Worm (Caenorhabditis elegans) whole organism, young adult: Measurements from ENCODE around the gene rsr-2.

ENCODE experiments used
- B0336.3 ChIP-seq: fragments of 200-800 bp; sonication (Bioruptor generic); IDR thresholded peaks from 2 replicates; pipeline ENCODE4 v1.3.6; 2022; ENCODE audit warnings: missing genetic modification characterization, missing compliant biosample characterization
- F10E7.11 ChIP-seq: sonication (generic microtip); optimal IDR thresholded peaks from 2 replicates; lab custom pipeline; 2017; ENCODE audit warnings: mild to moderate bottlenecking, missing genetic modification characterization, moderate library complexity, missing compliant biosample characterization
- F39B2.1 ChIP-seq: fragments of 200-800 bp; sonication (Bioruptor generic); IDR thresholded peaks from 2 replicates; pipeline ENCODE4 v1.3.6; 2022; ENCODE audit warnings: missing genetic modification reagents, missing genetic modification characterization, missing compliant biosample characterization
- F52B5.7 ChIP-seq: sonication (generic microtip); optimal IDR thresholded peaks from 2 replicates; lab custom pipeline; 2016; ENCODE audit warnings: mild to moderate bottlenecking, missing genetic modification characterization, missing compliant biosample characterization
- F57A8.1 ChIP-seq: fragments of 200-800 bp; sonication (Bioruptor generic); optimal IDR thresholded peaks from 2 replicates; lab custom pipeline; 2018; ENCODE audit warnings: mild to moderate bottlenecking, missing genetic modification characterization, moderate library complexity, missing compliant biosample characterization
- K12H6.12 ChIP-seq: fragments of 200-800 bp; sonication (Bioruptor generic); optimal IDR thresholded peaks from 2 replicates; lab custom pipeline; 2018; ENCODE audit warnings: mild to moderate bottlenecking, missing genetic modification characterization, missing compliant biosample characterization
- T26A5.8 ChIP-seq: sonication (generic microtip); optimal IDR thresholded peaks from 2 replicates; lab custom pipeline; 2016; ENCODE audit warnings: missing genetic modification characterization, missing compliant biosample characterization
- Y53F4B.3 ChIP-seq: fragments of 200-800 bp; sonication (Bioruptor generic); IDR thresholded peaks from 2 replicates; pipeline ENCODE4 v1.3.6; 2022; ENCODE audit warnings: missing genetic modification reagents, missing genetic modification characterization, missing compliant biosample characterization
- Y53G8AR.9 ChIP-seq: fragments of 200-800 bp; sonication (Bioruptor generic); conservative IDR thresholded peaks from 2 replicates; pipeline ENCODE4 v1.3.6; 2022; ENCODE audit warnings: missing genetic modification reagents, missing genetic modification characterization, missing compliant biosample characterization
- Y56A3A.18 ChIP-seq: fragments of 200-800 bp; sonication (Bioruptor generic); IDR thresholded peaks from 2 replicates; pipeline ENCODE4 v1.3.6; 2022; ENCODE audit warnings: missing genetic modification reagents, missing genetic modification characterization, missing compliant biosample characterization
- Y95B8A.8 ChIP-seq: fragments of 200-800 bp; sonication (Bioruptor generic); IDR thresholded peaks from 2 replicates; pipeline ENCODE4 v1.3.6; 2022; ENCODE audit warnings: missing genetic modification reagents, missing genetic modification characterization, missing compliant biosample characterization
- ZK185.1 ChIP-seq: sonication (generic microtip); optimal IDR thresholded peaks from 2 replicates; lab custom pipeline; 2016; ENCODE audit warnings: mild to moderate bottlenecking, missing genetic modification characterization, missing compliant biosample characterization; ENCODE audit not compliant: poor library complexity, severe bottlenecking
- akir-1 ChIP-seq: fragments of 200-800 bp; sonication (Bioruptor generic); optimal IDR thresholded peaks from 2 replicates; lab custom pipeline; 2018; ENCODE audit warnings: mild to moderate bottlenecking, missing genetic modification characterization, moderate library complexity, missing compliant biosample characterization
- ama-1 ChIP-seq, 3 experiments: fragments of 150-350 bp in 1 of 3; sonication (generic microtip) in 2 of 3; optimal IDR thresholded peaks; 2 replicates each; lab custom pipeline; 2014 to 2018; ENCODE audit warnings: missing biosample characterization in 2 of 3, missing genetic modification characterization in 2 of 3, missing genetic modification reagents in 2 of 3
- aptf-3 ChIP-seq: fragments of 200-800 bp; sonication (Bioruptor generic); IDR thresholded peaks from 2 replicates; pipeline ENCODE4 v1.3.6; 2022; ENCODE audit warnings: missing genetic modification characterization, missing compliant biosample characterization
- athp-1 ChIP-seq: sonication (generic microtip); optimal IDR thresholded peaks from 2 replicates; lab custom pipeline; 2017; ENCODE audit warnings: mild to moderate bottlenecking, missing genetic modification characterization, missing compliant biosample characterization
- attf-5 ChIP-seq: fragments of 200-800 bp; sonication (Bioruptor generic); optimal IDR thresholded peaks from 2 replicates; lab custom pipeline; 2018; ENCODE audit warnings: mild to moderate bottlenecking, missing genetic modification characterization, missing compliant biosample characterization
- ceh-91 ChIP-seq: fragments of 200-800 bp; sonication (Bioruptor generic); IDR thresholded peaks from 2 replicates; pipeline ENCODE4 v1.3.6; 2022; ENCODE audit warnings: missing genetic modification reagents, missing genetic modification characterization, missing compliant biosample characterization
- chd-7 ChIP-seq: sonication (generic microtip); optimal IDR thresholded peaks from 2 replicates; lab custom pipeline; 2016; ENCODE audit warnings: mild to moderate bottlenecking, missing genetic modification characterization, moderate library complexity, missing compliant biosample characterization
- dox-1 ChIP-seq: fragments of 200-800 bp; sonication (Bioruptor generic); IDR thresholded peaks from 2 replicates; pipeline ENCODE4 v1.3.6; 2022; ENCODE audit warnings: missing genetic modification reagents, missing genetic modification characterization, missing compliant biosample characterization
- egl-18 ChIP-seq: fragments of 200-800 bp; sonication (Bioruptor generic); IDR thresholded peaks from 2 replicates; pipeline ENCODE4 v1.3.6; 2022; ENCODE audit warnings: missing genetic modification reagents, missing genetic modification characterization, missing compliant biosample characterization
- egrh-3 ChIP-seq: fragments of 200-800 bp; sonication (Bioruptor generic); IDR thresholded peaks from 2 replicates; pipeline ENCODE4 v1.3.6; 2022; ENCODE audit warnings: missing genetic modification reagents, missing genetic modification characterization, missing compliant biosample characterization
- ekl-4 ChIP-seq: fragments of 200-800 bp; sonication (Bioruptor generic); IDR thresholded peaks from 2 replicates; pipeline ENCODE4 v1.3.6; 2022; ENCODE audit warnings: missing genetic modification reagents, missing genetic modification characterization, missing compliant biosample characterization
- hlh-26 ChIP-seq: fragments of 200-800 bp; sonication (Bioruptor generic); conservative IDR thresholded peaks from 2 replicates; pipeline ENCODE4 v1.3.6; 2022; ENCODE audit warnings: missing genetic modification reagents, missing genetic modification characterization, missing compliant biosample characterization
- hrde-1 ChIP-seq: sonication (generic microtip); optimal IDR thresholded peaks from 2 replicates; lab custom pipeline; 2016; ENCODE audit warnings: missing genetic modification characterization, mild to moderate bottlenecking, missing compliant biosample characterization, moderate library complexity, missing genotype, missing genetic modification reagents, borderline replicate concordance
- hsf-1 ChIP-seq: fragments of 200-800 bp; sonication (Bioruptor generic); IDR thresholded peaks from 2 replicates; pipeline ENCODE4 v1.3.6; 2022; ENCODE audit warnings: missing genetic modification reagents, missing genetic modification characterization, missing compliant biosample characterization
- lin-26 ChIP-seq: fragments of 200-800 bp; sonication (Bioruptor generic); IDR thresholded peaks from 2 replicates; pipeline ENCODE4 v1.3.6; 2022; ENCODE audit warnings: missing genetic modification reagents, missing genetic modification characterization, missing compliant biosample characterization
- lin-35 ChIP-seq, 3 experiments: fragments of 150-350 bp in 2 of 3; sonication (generic microtip) in 1 of 3; optimal IDR thresholded peaks; 2 replicates each; lab custom pipeline; 2014 to 2018; ENCODE audit warnings: missing biosample characterization in 3 of 3, missing genetic modification characterization in 3 of 3, missing genetic modification reagents in 3 of 3
- lsl-1 ChIP-seq: fragments of 200-800 bp; sonication (Bioruptor generic); optimal IDR thresholded peaks from 2 replicates; lab custom pipeline; 2018; ENCODE audit warnings: mild to moderate bottlenecking, missing genetic modification characterization, moderate library complexity, missing compliant biosample characterization
- lsy-27 ChIP-seq: sonication (generic microtip); optimal IDR thresholded peaks from 2 replicates; lab custom pipeline; 2017; ENCODE audit warnings: missing genetic modification characterization, mild to moderate bottlenecking, missing compliant biosample characterization, antibody characterized with exemption, missing genotype, borderline replicate concordance; ENCODE audit not compliant: insufficient read depth
- mxl-1 ChIP-seq: sonication (generic microtip); optimal IDR thresholded peaks from 2 replicates; lab custom pipeline; 2016; ENCODE audit warnings: missing genetic modification characterization, missing compliant biosample characterization
- nhr-179 ChIP-seq: sonication (generic microtip); optimal IDR thresholded peaks from 2 replicates; lab custom pipeline; 2016; ENCODE audit warnings: mild to moderate bottlenecking, missing genetic modification characterization, missing compliant biosample characterization
- pha-4 ChIP-seq: fragments of 150-350 bp; sonication (generic microtip); optimal IDR thresholded peaks from 2 replicates; lab custom pipeline; 2014; ENCODE audit warnings: missing biosample characterization, missing genetic modification reagents, missing genetic modification characterization
- repo-1 ChIP-seq: sonication (generic microtip); optimal IDR thresholded peaks from 2 replicates; lab custom pipeline; 2017; ENCODE audit warnings: mild to moderate bottlenecking, missing genetic modification characterization, missing compliant biosample characterization
- snpc-1.1 ChIP-seq: sonication (generic microtip); optimal IDR thresholded peaks from 2 replicates; lab custom pipeline; 2017; ENCODE audit warnings: missing genetic modification characterization, mild to moderate bottlenecking, missing compliant biosample characterization, antibody characterized with exemption, moderate library complexity, missing genotype, missing genetic modification reagents; ENCODE audit not compliant: insufficient read depth
- tlf-1 ChIP-seq: fragments of 200-800 bp; sonication (Bioruptor generic); optimal IDR thresholded peaks from 2 replicates; lab custom pipeline; 2018; ENCODE audit warnings: mild to moderate bottlenecking, missing genetic modification characterization, missing compliant biosample characterization
- unc-62 ChIP-seq: fragments of 150-350 bp; optimal IDR thresholded peaks from 2 replicates; lab custom pipeline; 2014; ENCODE audit warnings: missing biosample characterization, missing genetic modification reagents, missing genetic modification characterization
- zfh-2 ChIP-seq: fragments of 200-800 bp; sonication (Bioruptor generic); conservative IDR thresholded peaks from 2 replicates; pipeline ENCODE4 v1.3.6; 2022; ENCODE audit warnings: missing genetic modification reagents, missing genetic modification characterization, missing compliant biosample characterization
- ztf-18 ChIP-seq: sonication (generic microtip); optimal IDR thresholded peaks from 2 replicates; lab custom pipeline; 2016; ENCODE audit warnings: missing genotype, mild to moderate bottlenecking, missing genetic modification characterization, missing compliant biosample characterization
- ztf-25 ChIP-seq: fragments of 200-800 bp; sonication (Bioruptor generic); IDR thresholded peaks from 2 replicates; pipeline ENCODE4 v1.3.6; 2022; ENCODE audit warnings: missing genetic modification reagents, missing genetic modification characterization, missing compliant biosample characterization
- ztf-26 ChIP-seq: sonication (generic microtip); optimal IDR thresholded peaks from 2 replicates; lab custom pipeline; 2017; ENCODE audit warnings: missing genetic modification characterization, missing compliant biosample characterization
- ztf-6 ChIP-seq: fragments of 200-800 bp; sonication (Bioruptor generic); IDR thresholded peaks from 2 replicates; pipeline ENCODE4 v1.3.6; 2022; ENCODE audit warnings: missing genetic modification reagents, missing genetic modification characterization, missing compliant biosample characterization

rsr-2 gene

DNA sequence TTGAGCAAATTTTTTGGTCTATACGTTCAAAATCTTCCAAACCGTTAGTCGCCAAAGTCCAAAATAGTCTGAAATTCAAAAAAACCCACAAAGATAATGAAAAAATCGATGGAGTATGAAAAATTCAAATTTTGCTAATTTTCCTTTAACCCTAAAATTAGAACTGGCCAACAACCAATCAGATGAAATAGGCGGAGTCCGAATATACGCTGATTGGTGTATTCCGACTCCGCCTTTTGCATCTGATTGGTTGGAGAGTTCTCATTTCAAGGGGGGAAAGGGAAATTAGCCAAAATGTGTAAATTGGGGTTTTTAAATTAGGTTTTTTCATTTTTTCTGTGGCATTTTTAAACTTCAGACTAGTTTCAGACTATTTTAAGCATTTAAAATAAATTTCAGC is 20.5 kb upstream of the rsr-2 start:
- no peak for TF ChIP-seq egl-18 (GFP tag; lab: Robert Waterston, UW)
- no peak for TF ChIP-seq repo-1
- no peak for TF ChIP-seq mxl-1
- no peak for TF ChIP-seq T26A5.8
- TF ChIP-seq ceh-91 (GFP tag; lab: Robert Waterston, UW), result no peak
- TF ChIP-seq Y56A3A.18 (GFP tag; lab: Robert Waterston, UW), result no peak
- TF ChIP-seq ztf-18, result no peak
- no peak for TF ChIP-seq lsl-1 (GFP tag; lab: Kevin White, UChicago)
- no peak for TF ChIP-seq K12H6.12 (tag; lab: Kevin White, UChicago)
- TF ChIP-seq lin-35 (GFP tag; optimal IDR thresholded peaks at IDR 0.05; lab: Kevin White, UChicago), result no peak
- no peak for TF ChIP-seq akir-1 (GFP tag; lab: Kevin White, UChicago)
- TF ChIP-seq snpc-1.1 (tag; lab: Kevin White, UChicago), result no peak
- no peak for TF ChIP-seq lsy-27 (tag; lab: Kevin White, UChicago)
- TF ChIP-seq unc-62 (GFP tag; lab: Kevin White, UChicago), result no peak
- TF ChIP-seq tlf-1 (GFP tag; lab: Kevin White, UChicago), result no peak
- no peak for TF ChIP-seq hsf-1 (GFP tag; lab: Robert Waterston, UW)
- no peak for TF ChIP-seq nhr-179 (tag; lab: Kevin White, UChicago)
- TF ChIP-seq chd-7, result no peak
- no peak for TF ChIP-seq attf-5 (GFP tag; lab: Kevin White, UChicago)

DNA sequence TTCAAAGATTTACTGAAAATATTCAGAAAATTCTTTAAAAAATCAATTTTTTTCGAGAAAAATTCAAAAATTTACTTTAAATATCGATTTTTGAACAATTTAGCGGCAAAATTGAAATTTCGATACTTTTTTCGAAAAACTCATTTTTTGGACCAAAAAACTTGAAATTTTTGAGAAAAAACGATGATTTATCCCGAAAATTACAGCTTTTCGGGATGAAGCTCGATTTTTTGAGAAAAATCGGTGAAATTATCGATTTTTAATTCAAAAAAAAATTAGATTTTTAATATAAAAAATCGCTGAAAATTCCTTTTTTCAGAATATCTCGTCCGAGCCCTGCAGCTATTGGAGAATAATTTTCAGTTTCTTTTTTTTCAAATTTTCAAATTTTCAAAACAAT is 16.4 kb upstream of the rsr-2 start:
- TF ChIP-seq F10E7.11, result no peak
- TF ChIP-seq pha-4 (tag; lab: Kevin White, UChicago), result no peak
- TF ChIP-seq Y53G8AR.9 (GFP tag; lab: Robert Waterston, UW), result 0 out of 2 replicates have a peak, but pooled peaks have one; percentile 26
- no peak for TF ChIP-seq Y53F4B.3 (GFP tag; lab: Robert Waterston, UW)
- TF ChIP-seq F57A8.1 (GFP tag; lab: Kevin White, UChicago), result no peak
- TF ChIP-seq ama-1 (optimal IDR thresholded peaks at IDR 0.05; lab: Kevin White, UChicago), result no peak
- TF ChIP-seq ama-1 (GFP tag; optimal IDR thresholded peaks at IDR 0.05; lab: Kevin White, UChicago), result peak in 1 of 2 experiments; percentile 10
- TF ChIP-seq ZK185.1 (tag; lab: Kevin White, UChicago), result no peak
- TF ChIP-seq ztf-25 (GFP tag; lab: Robert Waterston, UW), result no peak
- peak; percentile 28 for TF ChIP-seq hrde-1 (tag; lab: Kevin White, UChicago)
- no peak for TF ChIP-seq aptf-3 (GFP tag; lab: Robert Waterston, UW)
- peak; percentile 37 for TF ChIP-seq athp-1 (tag; lab: Kevin White, UChicago)
- TF ChIP-seq, all 124 proteins: peak for 4

DNA sequence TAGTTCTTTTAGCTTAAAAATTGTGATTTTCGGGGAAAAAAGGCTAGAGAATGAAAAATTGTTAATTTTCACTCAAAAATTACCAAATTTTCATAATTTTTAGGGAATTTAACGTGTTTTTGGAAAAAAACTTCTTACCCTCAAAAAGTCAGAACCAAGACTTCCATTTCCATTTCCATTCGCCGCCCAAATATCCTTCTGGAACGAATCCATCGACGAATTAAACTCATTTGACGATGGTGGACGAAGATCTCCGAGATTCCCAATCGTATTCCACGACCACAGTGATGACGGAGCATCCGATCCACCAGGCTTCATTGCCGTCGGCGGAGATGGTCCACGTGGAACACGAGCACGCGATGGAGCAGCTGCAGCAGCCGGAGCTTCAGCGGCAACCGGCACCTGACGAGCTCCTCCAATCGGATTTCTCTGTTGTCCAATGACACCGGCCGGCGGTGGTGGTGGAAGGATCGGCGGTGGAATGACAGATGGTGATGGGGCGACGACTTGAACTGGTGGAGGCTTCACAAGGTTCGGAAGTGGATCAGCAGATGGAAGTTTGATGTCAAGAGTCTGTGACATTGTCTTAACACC is 13.4 kb upstream of the rsr-2 start:
- peak; percentile 37; the same call in 1 of the 2 replicates for TF ChIP-seq dox-1 (GFP tag; lab: Robert Waterston, UW)
- peak; percentile 12 for TF ChIP-seq repo-1
- TF ChIP-seq B0336.3 (GFP tag; lab: Robert Waterston, UW), result 0 out of 2 replicates have a peak, but pooled peaks have one; percentile 35
- 0 out of 2 replicates have a peak, but pooled peaks have one; percentile 31 for TF ChIP-seq lin-26 (GFP tag; lab: Robert Waterston, UW)
- no peak for TF ChIP-seq F39B2.1 (GFP tag; lab: Robert Waterston, UW)
- no peak for TF ChIP-seq F52B5.7 (tag; lab: Kevin White, UChicago)
- TF ChIP-seq chd-7, result peak; percentile 32
- no peak for TF ChIP-seq K12H6.12 (tag; lab: Kevin White, UChicago)
- peak; percentile 92 for TF ChIP-seq zfh-2
- peak; percentile 34; the same call in 1 of the 2 replicates for TF ChIP-seq ekl-4 (GFP tag; lab: Robert Waterston, UW)
- no peak for TF ChIP-seq hlh-26 (GFP tag; lab: Robert Waterston, UW)
- TF ChIP-seq ztf-25 (GFP tag; lab: Robert Waterston, UW), result no peak
- no peak for TF ChIP-seq ztf-26 (tag; lab: Kevin White, UChicago)
- TF ChIP-seq Y95B8A.8 (GFP tag; lab: Robert Waterston, UW), result no peak
- no peak for TF ChIP-seq F57A8.1 (GFP tag; lab: Kevin White, UChicago)
- TF ChIP-seq egl-18 (GFP tag; lab: Robert Waterston, UW), result no peak
- TF ChIP-seq Y56A3A.18 (GFP tag; lab: Robert Waterston, UW), result no peak
- no peak for TF ChIP-seq ztf-6 (GFP tag; lab: Robert Waterston, UW)
- TF ChIP-seq egrh-3, result peak; percentile 79; the same call in 1 of the 2 replicates
